Worm (Caenorhabditis elegans) whole organism, L4 larva: ENCODE results near the gene sup-35.

Experiments used
- D1046.2 ChIP-seq: fragments of 200-800 bp; sonication (Bioruptor generic); IDR thresholded peaks from 2 replicates; pipeline ENCODE4 v1.3.6; 2022; ENCODE audit warnings: missing genetic modification characterization, missing compliant biosample characterization
- F37D6.2 ChIP-seq: sonication (generic microtip); optimal IDR thresholded peaks from 2 replicates; lab custom pipeline; 2016; ENCODE audit warnings: mild to moderate bottlenecking, missing genetic modification characterization, missing compliant biosample characterization
- F44E2.7 ChIP-seq: fragments of 200-800 bp; sonication (Bioruptor generic); IDR thresholded peaks from 2 replicates; pipeline ENCODE4 v2.1.2; 2022; ENCODE audit warnings: missing genetic modification characterization, missing compliant biosample characterization
- T20F7.1 ChIP-seq: fragments of 200-800 bp; sonication (Bioruptor generic); optimal IDR thresholded peaks from 2 replicates; lab custom pipeline; 2018; ENCODE audit warnings: mild to moderate bottlenecking, missing genetic modification characterization, missing compliant biosample characterization
- T26A8.4 ChIP-seq: fragments of 200-800 bp; sonication (Bioruptor generic); IDR thresholded peaks from 2 replicates; pipeline ENCODE4 v1.3.6; 2022; ENCODE audit warnings: missing genetic modification characterization, missing compliant biosample characterization
- Y105C5A.15 ChIP-seq: fragments of 200-800 bp; sonication (Bioruptor generic); IDR thresholded peaks from 2 replicates; pipeline ENCODE4 v1.3.6; 2022; ENCODE audit warnings: missing genetic modification characterization, missing compliant biosample characterization
- Y5F2A.4 ChIP-seq: fragments of 200-800 bp; sonication (Bioruptor generic); optimal IDR thresholded peaks from 2 replicates; lab custom pipeline; 2018; ENCODE audit warnings: mild to moderate bottlenecking, missing genetic modification characterization, missing compliant biosample characterization
- aha-1 ChIP-seq: fragments of 150-350 bp; peaks from one replicate; lab custom pipeline; 2014; ENCODE audit warnings: missing biosample characterization, missing genetic modification characterization
- ama-1 ChIP-seq: fragments of 150-350 bp; optimal IDR thresholded peaks from 2 replicates; lab custom pipeline; 2014; ENCODE audit warnings: inconsistent platforms, mixed read lengths
- arid-1 ChIP-seq: fragments of 200-800 bp; sonication (Bioruptor generic); conservative IDR thresholded peaks from 2 replicates; pipeline ENCODE4 v1.3.6; 2022; ENCODE audit warnings: missing genetic modification reagents, missing genetic modification characterization, missing compliant biosample characterization
- attf-4 ChIP-seq: sonication (generic microtip); optimal IDR thresholded peaks from 3 replicates; lab custom pipeline; 2017; ENCODE audit warnings: missing biosample characterization, missing genetic modification characterization
- ceh-28 ChIP-seq: fragments of 150-350 bp; optimal IDR thresholded peaks from 2 replicates; lab custom pipeline; 2014; ENCODE audit warnings: missing biosample characterization, missing genetic modification reagents, missing genetic modification characterization
- ceh-44 ChIP-seq: fragments of 200-800 bp; sonication (Bioruptor generic); IDR thresholded peaks from 2 replicates; pipeline ENCODE4 v1.3.6; 2022; ENCODE audit warnings: missing genetic modification reagents, missing genetic modification characterization, missing compliant biosample characterization
- cey-2 ChIP-seq: sonication (generic microtip); optimal IDR thresholded peaks from 3 replicates; lab custom pipeline; 2017; ENCODE audit warnings: missing genetic modification characterization, mild to moderate bottlenecking, missing compliant biosample characterization, antibody characterized with exemption, borderline replicate concordance; ENCODE audit not compliant: insufficient read depth
- daf-12 ChIP-seq: fragments of 150-350 bp; optimal IDR thresholded peaks from 2 replicates; lab custom pipeline; 2014; ENCODE audit warnings: missing biosample characterization, missing genetic modification reagents, missing genetic modification characterization
- daf-8 ChIP-seq: fragments of 200-800 bp; sonication (Bioruptor generic); IDR thresholded peaks from 2 replicates; pipeline ENCODE4 v1.3.6; 2022; ENCODE audit warnings: missing genetic modification characterization, missing compliant biosample characterization
- hif-1 ChIP-seq, 2 experiments: sonication (generic microtip); optimal IDR thresholded peaks; 2 replicates each; lab custom pipeline; 2016 to 2017; ENCODE audit warnings: missing compliant biosample characterization in 2 of 2, missing genetic modification characterization in 2 of 2, missing genetic modification reagents in 2 of 2, missing genotype in 2 of 2, mild to moderate bottlenecking in 1 of 2
- hlh-11 ChIP-seq: fragments of 200-800 bp; sonication (Bioruptor generic); optimal IDR thresholded peaks from 2 replicates; lab custom pipeline; 2018; ENCODE audit warnings: mild to moderate bottlenecking, missing genetic modification characterization, missing compliant biosample characterization
- hlh-30 ChIP-seq: sonication (generic microtip); optimal IDR thresholded peaks from 2 replicates; lab custom pipeline; 2017; ENCODE audit warnings: antibody characterized with exemption, mild to moderate bottlenecking, missing genetic modification characterization, missing compliant biosample characterization; ENCODE audit not compliant: insufficient read depth
- jun-1 ChIP-seq: fragments of 150-350 bp; optimal IDR thresholded peaks from 2 replicates; lab custom pipeline; 2014; ENCODE audit warnings: missing biosample characterization, missing genetic modification reagents, missing genetic modification characterization
- lin-1 ChIP-seq: fragments of 200-800 bp; sonication (Bioruptor generic); IDR thresholded peaks from 2 replicates; pipeline ENCODE4 v1.3.6; 2022; ENCODE audit warnings: missing genetic modification reagents, missing genetic modification characterization, missing compliant biosample characterization
- lin-13 ChIP-seq: fragments of 150-350 bp; optimal IDR thresholded peaks from 2 replicates; lab custom pipeline; 2014; ENCODE audit warnings: missing biosample characterization, missing genetic modification reagents, missing genetic modification characterization
- lin-29 ChIP-seq: fragments of 200-800 bp; sonication (Bioruptor generic); IDR thresholded peaks from 2 replicates; pipeline ENCODE4 v1.3.6; 2022; ENCODE audit warnings: missing genetic modification reagents, missing genetic modification characterization, missing compliant biosample characterization
- lin-39 ChIP-seq: fragments of 150-350 bp; optimal IDR thresholded peaks from 2 replicates; lab custom pipeline; 2014; ENCODE audit warnings: missing biosample characterization, missing genetic modification reagents, missing genetic modification characterization
- lsy-2 ChIP-seq, 2 experiments: fragments of 150-350 bp in 1 of 2; sonication (generic microtip) in 1 of 2; optimal IDR thresholded peaks; 2 replicates each; lab custom pipeline; 2014 to 2017; ENCODE audit warnings: missing biosample characterization in 2 of 2, missing genetic modification characterization in 2 of 2
- madf-5 ChIP-seq, 2 experiments: fragments of 200-800 bp; sonication (Bioruptor generic); IDR thresholded peaks; 2 replicates each; pipeline ENCODE4 v1.3.6; 2022; ENCODE audit warnings: missing compliant biosample characterization in 2 of 2, missing genetic modification characterization in 2 of 2
- madf-9 ChIP-seq: fragments of 200-800 bp; sonication (Bioruptor generic); conservative IDR thresholded peaks from 2 replicates; pipeline ENCODE4 v1.3.6; 2022; ENCODE audit warnings: missing genetic modification reagents, missing genetic modification characterization, missing compliant biosample characterization
- mdt-29 ChIP-seq: fragments of 200-800 bp; sonication (Bioruptor generic); IDR thresholded peaks from 2 replicates; pipeline ENCODE4 v1.3.6; 2022; ENCODE audit warnings: missing genetic modification reagents, missing genetic modification characterization, missing compliant biosample characterization
- mes-2 ChIP-seq: sonication (generic microtip); optimal IDR thresholded peaks from 2 replicates; lab custom pipeline; 2016; ENCODE audit warnings: missing genotype, mild to moderate bottlenecking, missing genetic modification characterization, missing compliant biosample characterization; ENCODE audit not compliant: poor library complexity, severe bottlenecking
- nhr-102 ChIP-seq: sonication (generic microtip); optimal IDR thresholded peaks from 2 replicates; lab custom pipeline; 2016; ENCODE audit warnings: mild to moderate bottlenecking, missing genetic modification characterization, moderate library complexity, missing compliant biosample characterization
- nhr-237 ChIP-seq: sonication (generic microtip); optimal IDR thresholded peaks from 2 replicates; lab custom pipeline; 2017; ENCODE audit warnings: missing biosample characterization, missing genetic modification characterization
- nhr-41 ChIP-seq: fragments of 200-800 bp; sonication (Bioruptor generic); IDR thresholded peaks from 2 replicates; pipeline ENCODE4 v1.3.6; 2022; ENCODE audit warnings: missing genetic modification reagents, missing genetic modification characterization, missing compliant biosample characterization
- nhr-42 ChIP-seq: fragments of 200-800 bp; sonication (Bioruptor generic); IDR thresholded peaks from 2 replicates; pipeline ENCODE4 v1.3.6; 2022; ENCODE audit warnings: missing genetic modification characterization, missing compliant biosample characterization
- nhr-48 ChIP-seq: sonication (generic microtip); optimal IDR thresholded peaks from 2 replicates; lab custom pipeline; 2016; ENCODE audit warnings: mild to moderate bottlenecking, missing genetic modification characterization, missing compliant biosample characterization
- nhr-77 ChIP-seq: fragments of 150-350 bp; optimal IDR thresholded peaks from 2 replicates; lab custom pipeline; 2014; ENCODE audit warnings: missing biosample characterization, missing genetic modification characterization
- set-16 ChIP-seq: fragments of 200-800 bp; sonication (Bioruptor generic); IDR thresholded peaks from 2 replicates; pipeline ENCODE4 v1.3.6; 2022; ENCODE audit warnings: missing genetic modification reagents, missing genetic modification characterization, missing compliant biosample characterization
- spr-3 ChIP-seq: fragments of 200-800 bp; sonication (Bioruptor generic); optimal IDR thresholded peaks from 2 replicates; lab custom pipeline; 2018; ENCODE audit warnings: mild to moderate bottlenecking, missing genetic modification characterization, missing compliant biosample characterization
- tag-97 ChIP-seq: fragments of 200-800 bp; sonication (Bioruptor generic); IDR thresholded peaks from 2 replicates; pipeline ENCODE4 v1.3.6; 2022; ENCODE audit warnings: missing genetic modification characterization, missing compliant biosample characterization
- tra-1 ChIP-seq: fragments of 200-800 bp; sonication (Bioruptor generic); IDR thresholded peaks from 2 replicates; pipeline ENCODE4 v1.3.6; 2022; ENCODE audit warnings: missing genetic modification reagents, missing genetic modification characterization, missing compliant biosample characterization
- unc-62 ChIP-seq, 3 experiments: fragments of 150-350 bp in 1 of 3; sonication (generic microtip); optimal IDR thresholded peaks in 2 of 3; peaks in 1 of 3; 1 replicate in 1 of 3; 2 replicates in 2 of 3; lab custom pipeline; 2014 to 2017; ENCODE audit warnings: missing biosample characterization in 3 of 3, missing genetic modification characterization in 3 of 3, missing genetic modification reagents in 3 of 3, missing genotype in 1 of 3
- vab-7 ChIP-seq: fragments of 200-800 bp; sonication (Bioruptor generic); IDR thresholded peaks from 2 replicates; pipeline ENCODE4 v1.3.6; 2022; ENCODE audit warnings: missing genetic modification reagents, missing genetic modification characterization, missing compliant biosample characterization
- zag-1 ChIP-seq: fragments of 150-350 bp; optimal IDR thresholded peaks from 2 replicates; lab custom pipeline; 2014; ENCODE audit warnings: missing biosample characterization, missing genetic modification characterization
- zfp-3 ChIP-seq: fragments of 200-800 bp; sonication (Bioruptor generic); conservative IDR thresholded peaks from 2 replicates; pipeline ENCODE4 v1.3.6; 2022; ENCODE audit warnings: missing genetic modification reagents, missing genetic modification characterization, missing compliant biosample characterization
- zip-2 ChIP-seq: fragments of 150-350 bp; optimal IDR thresholded peaks from 2 replicates; lab custom pipeline; 2014; ENCODE audit warnings: missing biosample characterization, missing genetic modification characterization

The sup-35 gene

DNA sequence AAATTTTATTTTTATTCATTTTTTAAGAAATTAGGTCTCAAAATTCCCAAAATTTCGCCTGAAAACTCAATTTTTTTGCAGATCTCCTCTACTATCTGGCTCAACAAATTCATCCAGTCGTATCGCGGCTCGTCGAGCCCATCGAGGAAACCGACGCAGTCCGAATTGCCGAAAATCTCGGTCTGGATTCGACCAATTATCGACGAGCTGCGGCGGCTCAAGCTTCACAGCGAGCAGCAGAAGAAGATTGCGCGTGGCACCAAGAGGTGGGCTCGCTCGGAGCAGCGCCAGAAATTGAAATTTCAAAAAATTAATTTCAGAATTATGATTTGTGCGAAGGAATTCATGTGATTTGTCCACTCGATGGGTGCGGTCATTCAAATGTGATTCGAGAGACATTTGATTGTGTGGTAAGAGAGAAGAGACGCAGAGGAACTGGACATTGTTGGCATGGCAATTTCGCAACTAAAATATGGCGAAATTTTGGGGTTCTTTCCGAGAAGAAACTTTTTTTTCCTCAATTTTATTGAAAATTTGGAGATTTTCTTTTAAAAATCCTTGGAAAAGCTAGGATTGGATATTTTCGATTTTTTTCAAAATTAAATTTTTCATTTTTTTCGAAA lies 30.3 kb upstream of the sup-35 start:
- TF ChIP-seq set-16 (peak; percentile 65; the same call in 1 of the 2 replicates), D1046.2 (GFP tag; lab: Robert Waterston, UW) (no peak), hlh-30 (tag; lab: Kevin White, UChicago) (peak; percentile 21)

DNA sequence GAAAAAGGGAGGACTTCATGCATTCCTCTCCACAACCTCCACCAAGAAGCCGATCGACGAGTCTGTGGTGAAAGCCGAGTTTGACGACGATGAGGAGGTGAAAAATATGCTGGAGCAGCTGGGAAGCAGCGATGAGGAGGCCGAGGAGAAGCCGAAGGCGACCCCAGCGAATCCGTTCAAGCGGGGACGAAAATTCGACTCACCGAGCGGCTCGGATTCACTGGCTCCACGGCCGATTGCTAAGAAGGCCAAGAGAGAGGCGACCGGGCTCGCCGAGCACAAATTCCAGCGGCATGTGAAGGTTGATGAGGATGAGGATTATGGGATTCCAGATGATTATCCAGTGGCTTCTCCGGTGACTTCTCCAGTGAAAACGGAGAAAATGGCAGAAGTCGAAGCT lies 23.9 kb upstream of the sup-35 start:
- TF ChIP-seq zag-1, result no peak
- TF ChIP-seq set-16, result peak; percentile 89
- TF ChIP-seq aha-1 (tag; lab: Kevin White, UChicago), result peak; percentile 79
- TF ChIP-seq, all 104 proteins: peak for 2

DNA sequence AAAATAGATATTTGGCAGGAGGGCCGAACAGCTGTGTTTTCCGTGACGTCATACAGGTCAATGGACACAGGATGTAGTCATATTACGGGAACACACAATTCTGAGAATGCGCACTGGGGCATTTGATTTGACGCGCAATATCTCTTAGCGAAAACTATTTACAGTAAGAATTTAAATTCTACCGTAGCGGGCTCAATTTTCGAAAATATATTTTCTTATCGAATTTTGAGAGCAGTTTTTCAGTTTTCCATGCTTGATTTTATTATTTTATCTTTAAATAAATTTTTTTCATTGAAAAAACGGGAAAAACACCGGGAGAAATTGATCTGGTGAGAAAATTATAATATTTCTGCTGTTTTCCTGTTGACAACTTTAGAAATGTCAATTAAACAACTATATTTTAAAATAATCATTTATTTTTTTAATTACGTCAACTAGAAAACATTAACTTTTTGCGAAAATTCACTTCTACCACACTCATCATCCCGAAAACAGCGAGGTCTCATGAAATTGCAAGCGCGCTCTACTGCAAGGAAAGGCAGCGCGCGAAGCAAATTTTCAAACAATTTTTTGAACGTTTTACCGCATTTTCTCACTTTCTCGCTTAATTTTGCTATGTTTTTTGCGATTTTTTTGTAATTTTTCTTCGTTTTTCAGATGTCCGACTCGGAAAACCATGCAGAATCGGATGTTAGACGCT lies 22.9 kb upstream of the sup-35 start, which contains the start of the genes Y47D3A.1 and pola-1:
Gene Y47D3A.1 (minus strand): TSS at position 51 of the 700 bp plus-strand sequence.
Gene pola-1 (plus strand): TSS at position 658 of the 700 bp plus-strand sequence.
- TF ChIP-seq F44E2.7 (GFP tag; lab: Robert Waterston, UW), result no peak
- no peak for TF ChIP-seq tra-1 (GFP tag; lab: Robert Waterston, UW)
- TF ChIP-seq cey-2 (tag; lab: Kevin White, UChicago), result no peak
- 0 out of 2 replicates have a peak, but pooled peaks have one; percentile 61 for TF ChIP-seq arid-1 (GFP tag; lab: Robert Waterston, UW)
- no peak for TF ChIP-seq T26A8.4
- TF ChIP-seq madf-5 (GFP tag; IDR thresholded peaks at IDR 0.05; lab: Robert Waterston, UW), result no peak
- TF ChIP-seq attf-4 (tag; lab: Kevin White, UChicago), result no peak
- TF ChIP-seq hlh-30 (tag; lab: Kevin White, UChicago), result peak; percentile 49
- TF ChIP-seq T20F7.1 (GFP tag; lab: Kevin White, UChicago), result no peak
- peak; percentile 96 for TF ChIP-seq mes-2
- TF ChIP-seq daf-8 (GFP tag; lab: Robert Waterston, UW), result no peak
- peak; percentile 64 for TF ChIP-seq nhr-77 (tag; lab: Kevin White, UChicago)
- TF ChIP-seq ama-1 (lab: Kevin White, UChicago), result no peak
- no peak for TF ChIP-seq zag-1
- TF ChIP-seq nhr-41 (GFP tag; lab: Robert Waterston, UW), result no peak
- TF ChIP-seq Y5F2A.4 (GFP tag; lab: Kevin White, UChicago), result no peak
- no peak for TF ChIP-seq lin-39
- no peak for TF ChIP-seq spr-3 (GFP tag; lab: Kevin White, UChicago)
- no peak for TF ChIP-seq zfp-3 (GFP tag; lab: Robert Waterston, UW)
- no peak for TF ChIP-seq nhr-237 (tag; lab: Kevin White, UChicago)
- peak; percentile 20 for TF ChIP-seq F37D6.2 (tag; lab: Kevin White, UChicago)
- TF ChIP-seq lin-29, result no peak
- peak in 1 of 2 experiments; percentile 84 for TF ChIP-seq hif-1 (tag; optimal IDR thresholded peaks at IDR 0.05; lab: Kevin White, UChicago)
- 0 out of 2 replicates have a peak, but pooled peaks have one; percentile 66 for TF ChIP-seq ceh-44 (GFP tag; lab: Robert Waterston, UW)
- no peak for TF ChIP-seq tag-97 (GFP tag; lab: Robert Waterston, UW)
- no peak for TF ChIP-seq ceh-28
- TF ChIP-seq zip-2, result no peak
- TF ChIP-seq lsy-2 (tag; optimal IDR thresholded peaks at IDR 0.05; lab: Kevin White, UChicago), result peak in 1 of 2 experiments; percentile 90
- TF ChIP-seq nhr-102 (tag; lab: Kevin White, UChicago), result peak; percentile 1
- TF ChIP-seq lin-13 (GFP tag; lab: Kevin White, UChicago), result peak; percentile 82
- peak; percentile 65 for TF ChIP-seq vab-7 (GFP tag; lab: Robert Waterston, UW)
- TF ChIP-seq daf-12 (tag; lab: Kevin White, UChicago), result no peak
- TF ChIP-seq hlh-11 (tag; lab: Kevin White, UChicago), result peak; percentile 54
- TF ChIP-seq nhr-48, result no peak
- no peak for TF ChIP-seq jun-1 (tag; lab: Kevin White, UChicago)
- TF ChIP-seq mdt-29 (GFP tag; lab: Robert Waterston, UW), result no peak
- peak in 1 of 2 experiments; percentile 82 for TF ChIP-seq unc-62 (GFP tag; optimal IDR thresholded peaks at IDR 0.05 in 1 of 2; lab: Kevin White, UChicago)
- TF ChIP-seq unc-62 (tag; optimal IDR thresholded peaks at IDR 0.05; lab: Kevin White, UChicago), result no peak
- TF ChIP-seq madf-9, result 0 out of 2 replicates have a peak, but pooled peaks have one; percentile 23
- TF ChIP-seq lin-1 (GFP tag; lab: Robert Waterston, UW), result no peak
- TF ChIP-seq nhr-42 (GFP tag; lab: Robert Waterston, UW), result no peak
- TF ChIP-seq Y105C5A.15 (GFP tag; lab: Robert Waterston, UW), result no peak
